Worm (Caenorhabditis elegans): ENCODE data around the gene C14C11.2.

DNA sequence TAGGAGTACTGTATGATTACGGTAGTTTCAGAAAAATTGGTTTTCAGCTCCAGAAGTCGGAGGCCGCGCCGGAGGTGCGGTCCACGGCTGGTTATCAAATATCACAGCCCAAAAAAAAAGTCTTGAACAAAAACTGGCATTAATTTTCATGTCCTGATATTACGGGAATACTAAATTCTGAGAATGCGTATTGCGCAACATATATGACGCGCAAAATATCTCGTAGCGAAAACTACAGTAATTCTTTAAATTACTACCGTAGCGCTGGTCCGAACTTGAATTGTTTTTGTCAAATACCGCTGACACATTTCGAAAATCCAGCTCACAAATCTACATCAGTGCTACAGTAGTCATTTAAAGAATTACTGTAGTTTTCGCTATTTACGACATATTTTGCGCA, 8.0 kb downstream of the C14C11.2 start:
- no peak for TF ChIP-seq pes-1 (GFP tag; IDR thresholded peaks at IDR 0.05)
- no peak for TF ChIP-seq ceh-13 (GFP tag; optimal IDR thresholded peaks at IDR 0.05)
- TF ChIP-seq hmg-4 (GFP tag; optimal IDR thresholded peaks at IDR 0.05) = no peak
- no peak for TF ChIP-seq ama-1 (optimal IDR thresholded peaks at IDR 0.05)
- TF ChIP-seq aly-1 (tag; optimal IDR thresholded peaks at IDR 0.05) = no peak
- no peak for TF ChIP-seq F13C5.2 (tag; optimal IDR thresholded peaks at IDR 0.05)
- TF ChIP-seq scrt-1 (GFP tag; IDR thresholded peaks at IDR 0.05) = no peak
- TF ChIP-seq hnd-1 (tag; optimal IDR thresholded peaks at IDR 0.05) = no peak
- TF ChIP-seq ceh-36 (tag; optimal IDR thresholded peaks at IDR 0.05) = no peak
- TF ChIP-seq tbx-11 (GFP tag; IDR thresholded peaks at IDR 0.05) = no peak
- TF ChIP-seq ets-7 (tag; optimal IDR thresholded peaks at IDR 0.05) = no peak
